Worm (Caenorhabditis elegans) whole organism, L1 larva: ENCODE data around the gene C26B2.7.
A peak's percentile ranks its signal among the peaks of the same experiment; 100 is the strongest.

Experiments used
- C16A3.4 ChIP-seq: fragments of 150-350 bp; optimal IDR thresholded peaks from 2 replicates; lab custom pipeline; 2014; ENCODE audit warnings: missing biosample characterization, missing genetic modification characterization
- blmp-1 ChIP-seq: fragments of 150-350 bp; optimal IDR thresholded peaks from 2 replicates; lab custom pipeline; 2014; ENCODE audit warnings: missing biosample characterization, missing genetic modification characterization
- ceh-8 ChIP-seq: fragments of 200-800 bp; sonication (Bioruptor generic); optimal IDR thresholded peaks from 2 replicates; lab custom pipeline; 2018; ENCODE audit warnings: mild to moderate bottlenecking, missing genetic modification characterization, moderate library complexity, missing compliant biosample characterization
- ceh-90 ChIP-seq: sonication (generic microtip); optimal IDR thresholded peaks from 2 replicates; lab custom pipeline; 2016; ENCODE audit warnings: missing genetic modification characterization, missing compliant biosample characterization
- ces-1 ChIP-seq: fragments of 150-350 bp; optimal IDR thresholded peaks from 2 replicates; lab custom pipeline; 2014; ENCODE audit warnings: missing biosample characterization, missing genetic modification reagents, missing genetic modification characterization
- dpl-1 ChIP-seq, 3 experiments: fragments of 150-350 bp in 2 of 3; sonication (generic microtip) in 1 of 3; optimal IDR thresholded peaks; 2 replicates each; lab custom pipeline; 2014 to 2017; ENCODE audit warnings: missing biosample characterization in 3 of 3, missing genetic modification characterization in 3 of 3, missing genetic modification reagents in 3 of 3
- efl-1 ChIP-seq, 4 experiments: fragments of 150-350 bp; optimal IDR thresholded peaks in 3 of 4; peaks in 1 of 4; 1 replicate in 1 of 4; 2 replicates in 3 of 4; lab custom pipeline; 2014; ENCODE audit warnings: missing biosample characterization in 2 of 4, missing genetic modification characterization in 2 of 4, missing genetic modification reagents in 2 of 4
- egl-27 ChIP-seq, 2 experiments: fragments of 150-350 bp in 1 of 2; sonication (generic microtip); optimal IDR thresholded peaks; 3 replicates each; lab custom pipeline; 2017 to 2018; ENCODE audit warnings: missing biosample characterization in 2 of 2, missing genetic modification characterization in 2 of 2, missing genetic modification reagents in 2 of 2
- elt-2 ChIP-seq: sonication (generic microtip); optimal IDR thresholded peaks from 2 replicates; lab custom pipeline; 2016; ENCODE audit warnings: missing genetic modification characterization, mild to moderate bottlenecking, inconsistent platforms, missing compliant biosample characterization, missing genetic modification reagents
- irx-1 ChIP-seq: sonication (generic microtip); optimal IDR thresholded peaks from 2 replicates; lab custom pipeline; 2016; ENCODE audit warnings: missing genetic modification characterization, missing compliant biosample characterization
- isw-1 ChIP-seq: fragments of 200-800 bp; sonication (Bioruptor generic); IDR thresholded peaks from 2 replicates; pipeline ENCODE4 v1.3.6; 2022; ENCODE audit warnings: missing genetic modification characterization, missing compliant biosample characterization
- jun-1 ChIP-seq: fragments of 150-350 bp; optimal IDR thresholded peaks from 2 replicates; lab custom pipeline; 2014; ENCODE audit warnings: missing biosample characterization, missing genetic modification reagents, missing genetic modification characterization
- lin-13 ChIP-seq: fragments of 150-350 bp; optimal IDR thresholded peaks from 2 replicates; lab custom pipeline; 2014; ENCODE audit warnings: missing biosample characterization, missing genetic modification reagents, missing genetic modification characterization
- lin-15B ChIP-seq: fragments of 150-350 bp; sonication (generic microtip); optimal IDR thresholded peaks from 3 replicates; lab custom pipeline; 2014; ENCODE audit warnings: missing biosample characterization, missing genetic modification characterization
- nhr-12 ChIP-seq: sonication (generic microtip); optimal IDR thresholded peaks from 2 replicates; lab custom pipeline; 2017; ENCODE audit warnings: missing biosample characterization, missing genetic modification characterization
- nhr-19 ChIP-seq: fragments of 200-800 bp; sonication (Bioruptor generic); conservative IDR thresholded peaks from 2 replicates; pipeline ENCODE4 v1.3.6; 2022; ENCODE audit warnings: missing genetic modification characterization, missing compliant biosample characterization
- nhr-28 ChIP-seq: fragments of 150-350 bp; optimal IDR thresholded peaks from 2 replicates; lab custom pipeline; 2014; ENCODE audit warnings: missing biosample characterization, missing genetic modification characterization
- nhr-85 ChIP-seq: sonication (generic microtip); peaks from one replicate; lab custom pipeline; 2016; ENCODE audit warnings: missing genetic modification characterization, inconsistent platforms, missing compliant biosample characterization
- nhr-90 ChIP-seq: sonication (generic microtip); optimal IDR thresholded peaks from 2 replicates; lab custom pipeline; 2016; ENCODE audit warnings: mild to moderate bottlenecking, missing genetic modification characterization, missing compliant biosample characterization; ENCODE audit not compliant: poor library complexity
- pag-3 ChIP-seq: sonication (generic microtip); optimal IDR thresholded peaks from 2 replicates; lab custom pipeline; 2017; ENCODE audit warnings: missing genetic modification characterization, mild to moderate bottlenecking, missing compliant biosample characterization, antibody characterized with exemption, borderline replicate concordance; ENCODE audit not compliant: insufficient read depth
- pax-3 ChIP-seq: fragments of 200-800 bp; sonication (Bioruptor generic); optimal IDR thresholded peaks from 2 replicates; lab custom pipeline; 2018; ENCODE audit warnings: mild to moderate bottlenecking, missing genetic modification characterization, moderate library complexity, missing compliant biosample characterization
- tlp-1 ChIP-seq: fragments of 150-350 bp; optimal IDR thresholded peaks from 2 replicates; lab custom pipeline; 2014; ENCODE audit warnings: missing biosample characterization, missing genetic modification characterization
- unc-130 ChIP-seq: fragments of 150-350 bp; optimal IDR thresholded peaks from 2 replicates; lab custom pipeline; 2017; ENCODE audit warnings: missing biosample characterization, missing genetic modification characterization, inconsistent platforms
- unc-30 ChIP-seq: sonication (generic microtip); optimal IDR thresholded peaks from 2 replicates; lab custom pipeline; 2017; ENCODE audit warnings: missing biosample characterization, missing genetic modification characterization
- xbp-1 ChIP-seq: sonication (generic microtip); optimal IDR thresholded peaks from 2 replicates; lab custom pipeline; 2016; ENCODE audit warnings: missing genetic modification characterization, missing compliant biosample characterization
- zip-4 ChIP-seq: fragments of 200-800 bp; sonication (Bioruptor generic); optimal IDR thresholded peaks from 2 replicates; lab custom pipeline; 2018; ENCODE audit warnings: mild to moderate bottlenecking, missing genetic modification characterization, moderate library complexity, missing compliant biosample characterization
- ztf-11 ChIP-seq, 2 experiments: sonication (generic microtip); optimal IDR thresholded peaks; 2 replicates each; lab custom pipeline; 2016 to 2017; ENCODE audit warnings: missing genetic modification characterization in 2 of 2, missing biosample characterization in 1 of 2, missing compliant biosample characterization in 1 of 2

The C26B2.7 gene

DNA sequence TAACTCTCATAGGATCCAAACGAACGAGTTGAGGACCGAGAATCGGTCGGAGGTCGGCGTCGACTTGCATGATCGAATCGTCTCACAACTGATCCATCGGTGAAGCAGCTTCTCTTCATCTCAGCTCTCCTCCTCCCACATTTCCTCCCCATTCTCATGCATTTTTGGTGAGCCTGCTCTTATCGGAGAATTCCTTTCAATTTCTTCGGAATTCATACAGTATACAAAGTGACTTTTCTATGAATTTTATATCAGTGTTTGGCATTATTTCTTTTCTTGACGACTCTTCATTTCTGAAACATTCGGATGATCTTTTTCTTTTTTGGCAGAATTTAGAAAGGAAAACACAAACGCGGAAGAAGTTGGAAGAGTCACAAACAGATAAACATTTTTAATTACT is 29.0 kb upstream of the C26B2.7 start, which contains the start of gene mec-17:
Gene mec-17 (minus strand): TSS at position 101 of the 400 bp plus-strand sequence.
- TF ChIP-seq xbp-1 (tag; lab: Kevin White, UChicago) (no peak), unc-130 (tag; lab: Kevin White, UChicago) (no peak), nhr-90 (no peak), pax-3 (tag; lab: Kevin White, UChicago) (no peak), nhr-12 (tag; lab: Kevin White, UChicago) (no peak), ceh-90 (tag; lab: Kevin White, UChicago) (no peak), ceh-8 (GFP tag; lab: Kevin White, UChicago) (no peak), pag-3 (no peak)

DNA sequence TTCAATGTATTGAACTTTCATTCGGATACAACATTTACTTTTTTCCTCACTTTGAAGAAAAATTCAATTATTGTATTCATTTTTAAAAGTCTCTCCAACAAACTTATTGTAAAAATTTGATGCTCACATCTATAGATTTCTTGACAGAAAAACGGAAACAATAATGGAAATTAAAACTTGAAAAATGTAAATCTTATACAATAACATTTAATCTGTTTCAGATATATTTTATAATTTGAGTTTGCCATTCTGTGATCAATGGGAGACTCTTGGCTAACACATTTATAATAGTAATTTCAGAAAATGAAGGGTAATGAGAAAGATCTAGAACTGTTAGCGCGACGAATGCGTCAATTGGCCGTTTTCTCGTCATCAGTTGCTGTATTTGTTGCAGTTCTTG is 27.7 kb upstream of the C26B2.7 start, which contains the start of gene col-115:
Gene col-115 (plus strand): TSS at position 301 of the 400 bp plus-strand sequence.
- no peak for TF ChIP-seq irx-1 (tag; lab: Kevin White, UChicago)
- TF ChIP-seq jun-1 (tag; lab: Kevin White, UChicago) = no peak
- no peak for TF ChIP-seq nhr-28 (tag; lab: Kevin White, UChicago)
- no peak for TF ChIP-seq nhr-90
- TF ChIP-seq C16A3.4 (tag; lab: Kevin White, UChicago) = no peak
- no peak for TF ChIP-seq nhr-85 (tag; lab: Kevin White, UChicago)
- no peak for TF ChIP-seq tlp-1
- no peak for TF ChIP-seq nhr-12 (tag; lab: Kevin White, UChicago)

DNA sequence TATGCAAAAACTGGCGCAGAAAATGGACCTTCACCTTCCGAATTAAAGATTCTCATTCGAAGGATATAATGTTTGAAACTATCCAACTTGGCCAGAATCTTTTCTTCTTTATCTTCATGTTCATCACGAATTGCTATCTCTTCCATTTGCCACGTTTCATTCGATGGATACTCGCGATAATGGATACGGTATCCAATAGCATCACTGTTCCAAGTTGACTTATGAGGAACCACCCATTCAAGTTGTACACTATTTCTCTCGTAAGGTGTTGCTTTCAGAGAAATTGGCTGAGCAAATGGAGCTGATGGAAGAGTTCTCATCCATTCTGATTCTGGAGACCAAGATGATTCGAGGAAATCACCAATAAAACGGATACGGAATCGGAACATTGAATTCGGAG is 21.4 kb upstream of the C26B2.7 start:
- TF ChIP-seq zip-4 (GFP tag; lab: Kevin White, UChicago) (no peak), efl-1 (optimal IDR thresholded peaks at IDR 0.05; lab: Kevin White, UChicago) (no peak), efl-1 (GFP tag; optimal IDR thresholded peaks at IDR 0.05 in 1 of 2; lab: Kevin White, UChicago) (peak in 1 of 2 experiments; percentile 51)

DNA sequence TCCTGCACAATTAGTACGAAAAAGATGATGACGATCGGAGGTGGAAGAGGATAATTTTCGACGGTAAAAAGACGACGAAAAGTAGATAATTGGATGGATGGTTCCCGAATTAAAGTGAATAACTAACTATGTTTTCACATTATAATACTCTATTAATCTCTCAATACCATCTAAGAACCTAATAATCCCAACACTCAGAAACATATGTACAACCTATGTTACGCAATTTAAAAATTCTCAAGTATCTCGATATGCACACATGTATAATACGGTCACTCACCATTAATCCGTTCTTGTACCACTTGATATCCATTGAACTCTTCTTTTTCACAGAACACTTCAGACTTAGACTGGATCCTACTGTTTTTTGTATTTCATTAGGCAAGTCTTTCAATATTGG is 15.3 kb upstream of the C26B2.7 start:
- TF ChIP-seq efl-1 (optimal IDR thresholded peaks at IDR 0.05; lab: Kevin White, UChicago) (no peak), efl-1 (GFP tag; optimal IDR thresholded peaks at IDR 0.05 in 1 of 2; lab: Kevin White, UChicago) (no peak), nhr-85 (tag; lab: Kevin White, UChicago) (peak; percentile 75), blmp-1 (tag; lab: Kevin White, UChicago) (peak; percentile 43), nhr-19 (GFP tag; lab: Robert Waterston, UW) (no peak)

DNA sequence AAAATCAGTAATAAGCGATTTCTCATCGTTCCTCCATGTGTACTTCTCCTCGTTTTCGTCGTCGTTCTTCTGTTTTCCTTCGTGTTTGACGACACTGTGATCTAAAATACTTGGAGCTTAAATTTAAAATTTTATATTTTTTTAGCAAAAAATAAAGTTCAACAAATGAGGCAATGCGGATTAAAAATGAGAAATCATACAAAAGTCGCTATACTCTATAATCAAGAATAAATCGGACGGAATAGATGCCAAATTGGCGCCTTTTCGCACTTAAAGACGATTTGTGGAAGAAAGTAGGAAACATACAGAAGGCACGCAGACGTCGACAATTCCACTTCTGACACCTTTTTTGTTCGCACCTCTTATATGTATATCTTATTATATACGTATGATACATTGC is 12.1 kb upstream of the C26B2.7 start, which contains the start of gene rig-4:
Gene rig-4 (minus strand): TSS at position 101 of the 400 bp plus-strand sequence.
- TF ChIP-seq isw-1 (no peak), unc-30 (tag; lab: Kevin White, UChicago) (no peak), ces-1 (no peak), ztf-11 (tag; optimal IDR thresholded peaks at IDR 0.05; lab: Kevin White, UChicago) (no peak), tlp-1 (no peak), lin-15B (no peak), lin-13 (no peak), irx-1 (tag; lab: Kevin White, UChicago) (no peak), egl-27 (tag; optimal IDR thresholded peaks at IDR 0.05; lab: Kevin White, UChicago) (no peak)
- TF ChIP-seq, all 84 proteins: peak for 0

DNA sequence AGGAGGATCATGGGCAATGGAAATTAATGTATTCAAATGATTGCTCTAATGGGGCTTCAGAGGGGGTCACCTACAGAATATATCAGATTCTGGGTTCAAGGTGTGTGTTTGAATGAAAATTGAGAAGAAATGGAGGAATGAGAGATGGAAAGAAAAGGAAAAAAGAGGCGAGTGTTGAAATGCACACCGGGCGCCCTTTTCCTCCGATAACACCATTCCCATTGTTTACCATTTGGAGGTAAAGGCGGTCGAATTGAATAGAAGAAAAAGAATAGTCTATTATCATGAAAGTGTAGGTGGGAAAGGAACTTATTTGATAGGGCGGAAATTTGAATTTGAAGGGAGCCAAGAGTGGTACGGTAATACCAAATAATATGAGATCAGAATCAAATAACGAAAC is 10.7 kb upstream of the C26B2.7 start:
- TF ChIP-seq elt-2 (tag; lab: Kevin White, UChicago) (peak; percentile 18), unc-130 (tag; lab: Kevin White, UChicago) (no peak)

DNA sequence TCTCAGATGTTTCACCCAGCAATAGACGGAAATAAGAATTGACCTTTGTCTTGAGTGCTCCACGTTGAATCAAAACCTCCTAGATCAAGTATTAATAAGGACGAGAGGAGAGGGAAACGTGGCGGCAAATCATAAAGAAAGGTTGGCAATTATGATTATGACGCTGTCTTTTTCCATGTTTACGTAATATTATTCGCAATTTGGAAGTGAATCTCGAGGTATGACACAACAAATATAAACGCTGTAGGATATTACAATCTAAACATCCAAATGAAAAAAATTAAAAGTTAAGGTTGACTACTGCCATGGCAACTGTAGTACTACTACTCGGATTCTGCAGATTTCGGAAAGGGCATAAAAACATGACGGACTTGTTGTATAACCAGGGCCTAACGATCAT is 9.9 kb upstream of the C26B2.7 start:
- no peak for TF ChIP-seq dpl-1 (GFP tag; optimal IDR thresholded peaks at IDR 0.05; lab: Kevin White, UChicago)
- TF ChIP-seq, all 84 proteins: peak for 0
